Worm (Caenorhabditis elegans): ENCODE results near the gene mlt-10.

DNA sequence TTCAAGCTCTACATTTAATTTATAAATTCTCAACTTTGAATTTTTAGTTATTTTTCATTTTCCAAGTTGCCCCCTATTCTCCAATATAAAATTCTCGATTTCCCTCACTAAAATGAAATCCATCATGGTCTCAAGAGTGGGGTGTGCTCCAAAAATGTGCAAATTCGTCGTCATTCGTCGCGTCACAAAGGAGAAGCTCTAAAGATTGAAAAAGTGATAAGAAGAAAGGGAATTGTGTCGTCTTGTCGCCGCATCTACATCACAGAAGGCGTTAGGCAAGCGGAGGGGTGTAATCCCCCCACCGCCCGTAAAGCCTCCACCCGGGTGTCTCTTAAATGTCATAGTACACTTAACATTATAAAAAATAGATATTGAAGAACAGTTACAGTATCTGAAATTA, 34.5 kb upstream of the mlt-10 start:
- no peak for TF ChIP-seq ref-1 (GFP tag; conservative IDR thresholded peaks at IDR 0.05)
- no peak for TF ChIP-seq klf-2 (GFP tag; conservative IDR thresholded peaks at IDR 0.05)
- TF ChIP-seq cog-1 (tag; optimal IDR thresholded peaks at IDR 0.05), result no peak
- TF ChIP-seq flt-1 (GFP tag; IDR thresholded peaks at IDR 0.05), result no peak
- no peak for TF ChIP-seq ztf-23 (GFP tag; IDR thresholded peaks at IDR 0.05)
- no peak for TF ChIP-seq ztf-29 (GFP tag; IDR thresholded peaks at IDR 0.05)
- no peak for TF ChIP-seq T22C8.4 (GFP tag; IDR thresholded peaks at IDR 0.05)

Data from whole organism, midembryonic.